Worm (Caenorhabditis elegans) whole organism, late embryonic: ENCODE results near the gene nas-1.
A peak's percentile ranks its signal among the peaks of the same experiment; 100 is the strongest.
"Not testable (repeated sequence)": the region's sequence is repeated elsewhere in the genome, so short reads cannot be mapped to it uniquely, and the experiment has no call there.

Source experiments
- C08G9.2 ChIP-seq: sonication (generic microtip); optimal IDR thresholded peaks from 2 replicates; lab custom pipeline; 2016; ENCODE audit warnings: mild to moderate bottlenecking, missing genetic modification characterization, moderate library complexity, missing compliant biosample characterization
- C38D4.7 ChIP-seq: fragments of 200-800 bp; sonication (Bioruptor generic); optimal IDR thresholded peaks from 2 replicates; lab custom pipeline; 2018; ENCODE audit warnings: mild to moderate bottlenecking, missing genetic modification characterization, moderate library complexity, missing compliant biosample characterization
- K09A11.1 ChIP-seq: sonication (generic microtip); optimal IDR thresholded peaks from 2 replicates; lab custom pipeline; 2017; ENCODE audit warnings: antibody characterized with exemption, mild to moderate bottlenecking, missing genetic modification characterization, missing compliant biosample characterization; ENCODE audit not compliant: insufficient read depth
- Y22D7AL.16 ChIP-seq: sonication (generic microtip); optimal IDR thresholded peaks from 2 replicates; lab custom pipeline; 2016; ENCODE audit warnings: missing genetic modification characterization, missing compliant biosample characterization
- ahr-1 ChIP-seq: sonication (generic microtip); optimal IDR thresholded peaks from 2 replicates; lab custom pipeline; 2016; ENCODE audit warnings: missing genetic modification characterization, missing compliant biosample characterization
- ama-1 ChIP-seq: fragments of 150-350 bp; optimal IDR thresholded peaks from 2 replicates; lab custom pipeline; 2014
- ceh-19 ChIP-seq: fragments of 200-800 bp; sonication (Bioruptor generic); optimal IDR thresholded peaks from 2 replicates; lab custom pipeline; 2018; ENCODE audit warnings: mild to moderate bottlenecking, missing genetic modification characterization, missing compliant biosample characterization
- ceh-31 ChIP-seq: sonication (generic microtip); optimal IDR thresholded peaks from 2 replicates; lab custom pipeline; 2016; ENCODE audit warnings: missing genetic modification characterization, missing compliant biosample characterization
- ceh-9 ChIP-seq: sonication (generic microtip); optimal IDR thresholded peaks from 2 replicates; lab custom pipeline; 2016; ENCODE audit warnings: mild to moderate bottlenecking, missing genetic modification characterization, inconsistent platforms, missing compliant biosample characterization
- che-1 ChIP-seq: sonication (generic microtip); optimal IDR thresholded peaks from 2 replicates; lab custom pipeline; 2016; ENCODE audit warnings: mild to moderate bottlenecking, missing genetic modification characterization, missing compliant biosample characterization
- dmd-4 ChIP-seq: sonication (generic microtip); optimal IDR thresholded peaks from 2 replicates; lab custom pipeline; 2016; ENCODE audit warnings: borderline replicate concordance, missing genetic modification characterization, missing compliant biosample characterization
- dve-1 ChIP-seq: sonication (generic microtip); optimal IDR thresholded peaks from 2 replicates; lab custom pipeline; 2017; ENCODE audit warnings: antibody characterized with exemption, mild to moderate bottlenecking, missing genetic modification characterization, missing compliant biosample characterization
- elt-2 ChIP-seq: sonication (generic microtip); optimal IDR thresholded peaks from 2 replicates; lab custom pipeline; 2016; ENCODE audit warnings: missing genetic modification reagents, missing genetic modification characterization, missing compliant biosample characterization
- elt-4 ChIP-seq: sonication (generic microtip); optimal IDR thresholded peaks from 2 replicates; lab custom pipeline; 2016; ENCODE audit warnings: missing genetic modification characterization, missing compliant biosample characterization
- ets-4 ChIP-seq: sonication (generic microtip); optimal IDR thresholded peaks from 2 replicates; lab custom pipeline; 2016; ENCODE audit warnings: missing genetic modification characterization, missing compliant biosample characterization
- fax-1 ChIP-seq: sonication (generic microtip); optimal IDR thresholded peaks from 2 replicates; lab custom pipeline; 2016; ENCODE audit warnings: missing genotype, missing genetic modification characterization, missing compliant biosample characterization
- fkh-6 ChIP-seq: sonication (generic microtip); optimal IDR thresholded peaks from 2 replicates; lab custom pipeline; 2016; ENCODE audit warnings: missing genetic modification characterization, missing compliant biosample characterization
- hlh-6 ChIP-seq: sonication (generic microtip); optimal IDR thresholded peaks from 2 replicates; lab custom pipeline; 2016; ENCODE audit warnings: missing genotype, missing genetic modification characterization, missing compliant biosample characterization
- lim-6 ChIP-seq: sonication (generic microtip); optimal IDR thresholded peaks from 2 replicates; lab custom pipeline; 2016; ENCODE audit warnings: missing genetic modification characterization, missing compliant biosample characterization
- madf-2 ChIP-seq: sonication (generic microtip); optimal IDR thresholded peaks from 2 replicates; lab custom pipeline; 2017; ENCODE audit warnings: missing genetic modification characterization, missing compliant biosample characterization
- nfya-1 ChIP-seq: sonication (generic microtip); optimal IDR thresholded peaks from 2 replicates; lab custom pipeline; 2017; ENCODE audit warnings: missing genetic modification characterization, mild to moderate bottlenecking, missing compliant biosample characterization, antibody characterized with exemption, moderate library complexity
- odd-2 ChIP-seq: sonication (generic microtip); optimal IDR thresholded peaks from 2 replicates; lab custom pipeline; 2017; ENCODE audit warnings: antibody characterized with exemption, mild to moderate bottlenecking, missing genetic modification characterization, missing compliant biosample characterization
- pag-3 ChIP-seq: sonication (generic microtip); optimal IDR thresholded peaks from 2 replicates; lab custom pipeline; 2016; ENCODE audit warnings: missing compliant biosample characterization, missing genetic modification characterization, borderline replicate concordance
- pat-9 ChIP-seq: fragments of 200-800 bp; sonication (Bioruptor generic); optimal IDR thresholded peaks from 2 replicates; lab custom pipeline; 2018; ENCODE audit warnings: mild to moderate bottlenecking, missing genetic modification characterization, moderate library complexity, missing compliant biosample characterization
- pha-4 ChIP-seq: fragments of 150-350 bp; optimal IDR thresholded peaks from 2 replicates; lab custom pipeline; 2018; ENCODE audit warnings: missing biosample characterization, missing genetic modification reagents, missing genetic modification characterization
- pros-1 ChIP-seq: fragments of 150-350 bp; optimal IDR thresholded peaks from 2 replicates; lab custom pipeline; 2014; ENCODE audit warnings: missing biosample characterization, missing genetic modification reagents, missing genetic modification characterization
- rnt-1 ChIP-seq: sonication (generic microtip); optimal IDR thresholded peaks from 2 replicates; lab custom pipeline; 2016; ENCODE audit warnings: missing genetic modification characterization, missing compliant biosample characterization
- sdc-2 ChIP-seq: sonication (generic microtip); optimal IDR thresholded peaks from 2 replicates; lab custom pipeline; 2016; ENCODE audit warnings: missing genotype, missing genetic modification characterization, missing compliant biosample characterization
- syd-9 ChIP-seq: sonication (generic microtip); optimal IDR thresholded peaks from 2 replicates; lab custom pipeline; 2016; ENCODE audit warnings: mild to moderate bottlenecking, missing genetic modification characterization, moderate library complexity, missing compliant biosample characterization
- tbx-2 ChIP-seq: sonication (generic microtip); optimal IDR thresholded peaks from 2 replicates; lab custom pipeline; 2016; ENCODE audit warnings: missing genetic modification characterization, missing compliant biosample characterization
- unc-55 ChIP-seq: sonication (generic microtip); optimal IDR thresholded peaks from 2 replicates; lab custom pipeline; 2017; ENCODE audit warnings: missing biosample characterization, missing genetic modification reagents, missing genetic modification characterization
- zip-5 ChIP-seq: sonication (generic microtip); optimal IDR thresholded peaks from 2 replicates; lab custom pipeline; 2016; ENCODE audit warnings: missing genetic modification characterization, missing compliant biosample characterization

Gene nas-1

ce11 chrIII:13401673-13402258 lies 3.8 kb upstream of the nas-1 start, which contains the start of the genes srlf-9 and srlf-10:
Gene srlf-9, minus strand, starts transcription at chrIII:13401773.
Gene srlf-10, plus strand, starts transcription at chrIII:13402208.
- not testable (repeated sequence) for TF ChIP-seq hlh-6; dmd-4 (tag; lab: Kevin White, UChicago); pat-9 (tag; lab: Kevin White, UChicago)

DNA sequence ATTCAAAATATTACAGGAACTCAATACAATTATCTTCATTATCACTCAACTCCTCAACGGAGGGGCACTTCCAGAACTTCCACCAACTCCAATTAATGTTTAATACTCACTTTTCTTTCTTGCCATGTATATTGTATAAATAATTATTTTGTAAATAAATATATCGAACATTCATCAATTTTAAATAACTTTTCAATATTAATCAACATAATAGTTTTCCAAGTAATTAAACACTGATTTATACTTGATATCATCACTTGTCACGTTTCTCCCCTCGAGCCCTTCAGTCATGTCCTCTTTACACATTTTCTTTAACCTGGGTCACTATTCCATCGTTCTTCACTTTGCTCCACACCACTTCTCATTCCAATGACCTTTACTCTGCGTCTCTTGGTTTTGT lies 2.7 kb upstream of the nas-1 start, which contains the start of gene mig-18:
Gene mig-18 (plus strand): TSS at position 301 of the 400 bp plus-strand sequence.
- TF ChIP-seq K09A11.1 (tag; lab: Kevin White, UChicago) = no peak
- no peak for TF ChIP-seq pat-9 (tag; lab: Kevin White, UChicago)
- no peak for TF ChIP-seq madf-2 (tag; lab: Kevin White, UChicago)
- TF ChIP-seq syd-9 (tag; lab: Kevin White, UChicago) = no peak
- TF ChIP-seq pha-4 (tag; lab: Kevin White, UChicago) = no peak
- no peak for TF ChIP-seq elt-4 (tag; lab: Kevin White, UChicago)
- TF ChIP-seq fkh-6 = no peak

ce11 chrIII:13404418-13404817 lies 1.2 kb upstream of the nas-1 start, which contains the start of gene ttr-52:
Gene ttr-52, plus strand, starts transcription at chrIII:13404718.
- TF ChIP-seq che-1 (tag; lab: Kevin White, UChicago) = no peak
- TF ChIP-seq C38D4.7 (GFP tag; lab: Kevin White, UChicago) = no peak
- TF ChIP-seq sdc-2 = no peak
- no peak for TF ChIP-seq dve-1 (tag; lab: Kevin White, UChicago)
- TF ChIP-seq pha-4 (tag; lab: Kevin White, UChicago) = no peak

DNA sequence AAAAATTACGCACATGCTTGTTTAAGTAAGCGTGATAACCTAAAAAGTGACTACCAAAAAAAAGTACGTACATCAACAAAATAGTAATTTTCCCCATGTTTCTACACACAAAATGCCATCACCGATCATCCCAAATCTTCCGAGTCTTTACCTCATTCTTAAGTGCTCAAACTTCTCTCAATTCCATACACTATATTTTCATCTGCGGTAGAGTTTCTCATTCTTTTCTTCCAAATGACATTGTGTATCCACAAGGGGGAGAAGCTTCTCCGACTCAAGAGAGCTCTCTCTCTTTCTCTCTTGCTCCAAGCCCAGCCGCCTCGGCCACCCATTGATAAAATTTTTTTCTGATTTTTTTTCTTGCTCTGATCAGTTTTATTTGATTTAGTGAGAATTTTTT lies 3.9 kb downstream of the nas-1 start, which contains the start of gene myo-6:
Gene myo-6 (plus strand): TSS at position 301 of the 400 bp plus-strand sequence.
- TF ChIP-seq ceh-19 (GFP tag; lab: Kevin White, UChicago) (no peak), ets-4 (tag; lab: Kevin White, UChicago) (no peak), nfya-1 (tag; lab: Kevin White, UChicago) (no peak), unc-55 (GFP tag; lab: Kevin White, UChicago) (no peak)

DNA sequence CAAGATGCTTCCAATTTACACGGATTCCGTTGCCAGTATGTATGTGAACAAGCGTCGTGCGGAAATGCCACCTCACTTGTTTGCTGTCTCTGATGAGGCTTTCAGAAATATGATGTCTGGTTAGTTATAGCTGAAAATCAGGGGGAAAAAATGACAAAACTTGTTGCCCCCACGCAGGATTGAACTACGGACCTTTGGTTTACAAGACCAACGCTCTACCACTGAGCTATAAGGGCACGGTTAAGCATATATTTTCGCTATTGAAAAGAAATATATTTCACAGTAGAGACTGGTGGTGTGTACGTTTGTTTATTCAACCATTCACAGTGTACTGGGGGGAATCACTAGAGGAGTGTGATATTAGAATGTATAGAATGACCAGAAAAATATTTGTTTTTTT lies 5.6 kb downstream of the nas-1 start:
- no peak for TF ChIP-seq zip-5
- no peak for TF ChIP-seq fax-1 (tag; lab: Kevin White, UChicago)
- no peak for TF ChIP-seq pros-1 (tag; lab: Kevin White, UChicago)
- no peak for TF ChIP-seq C08G9.2 (tag; lab: Kevin White, UChicago)
- TF ChIP-seq madf-2 (tag; lab: Kevin White, UChicago) = no peak
- no peak for TF ChIP-seq lim-6 (tag; lab: Kevin White, UChicago)

DNA sequence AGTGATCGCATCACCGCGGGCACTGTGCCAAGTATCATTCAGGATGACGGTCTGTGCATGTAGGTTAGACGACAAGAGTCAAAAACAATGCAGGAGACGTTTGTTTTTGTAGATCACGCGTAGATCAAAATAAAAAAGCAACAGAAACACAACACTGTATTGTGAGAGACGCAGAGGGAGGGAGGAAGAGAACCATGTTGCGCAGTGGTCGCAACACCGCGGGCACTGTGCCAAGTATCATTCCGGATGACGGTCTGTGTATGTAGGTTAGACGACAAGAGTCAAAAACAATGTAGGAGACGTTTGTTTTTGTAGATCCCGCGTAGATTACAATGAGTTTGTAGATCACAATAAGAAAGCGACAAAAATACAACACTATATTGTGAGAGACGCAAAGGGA lies 13.4 kb downstream of the nas-1 start:
- TF ChIP-seq ceh-9 (tag; lab: Kevin White, UChicago) = no peak
- no peak for TF ChIP-seq Y22D7AL.16 (tag; lab: Kevin White, UChicago)
- TF ChIP-seq pag-3 (tag; lab: Kevin White, UChicago) = no peak

- TF ChIP-seq lim-6 (tag; lab: Kevin White, UChicago) = no peak
- TF ChIP-seq tbx-2 (tag; lab: Kevin White, UChicago) = peak; percentile 31
- peak; percentile 56 for TF ChIP-seq ets-4 (tag; lab: Kevin White, UChicago)
- TF ChIP-seq ahr-1 = no peak
- TF ChIP-seq fax-1 (tag; lab: Kevin White, UChicago) = peak; percentile 28
- TF ChIP-seq pros-1 (tag; lab: Kevin White, UChicago) = no peak
- peak; percentile 26 for TF ChIP-seq C08G9.2 (tag; lab: Kevin White, UChicago)
- TF ChIP-seq rnt-1 (tag; lab: Kevin White, UChicago) = peak; percentile 6
- peak; percentile 63 for TF ChIP-seq ceh-31 (tag; lab: Kevin White, UChicago)
- no peak for TF ChIP-seq sdc-2
- peak; percentile 17 for TF ChIP-seq elt-2 (tag; lab: Kevin White, UChicago)
- no peak for TF ChIP-seq nfya-1 (tag; lab: Kevin White, UChicago)
- TF ChIP-seq odd-2 (tag; lab: Kevin White, UChicago) = no peak
- TF ChIP-seq ama-1 = no peak
- no peak for TF ChIP-seq ceh-19 (GFP tag; lab: Kevin White, UChicago)
These were observed 17.8 kb downstream of the nas-1 start, which contains the start of gene exo-1 for ce11 chrIII:13423414-13423813. Gene exo-1, plus strand, starts transcription at chrIII:13423514.
